Fruit fly (Drosophila melanogaster) whole organism, adult: Measurements from ENCODE around the gene CG3184.
A peak's percentile ranks its signal among the peaks of the same experiment; 100 is the strongest.

ENCODE experiments used
- CG11617 ChIP-seq: fragments of 200-800 bp; sonication (Bioruptor generic); optimal IDR thresholded peaks from 2 replicates; lab custom pipeline; 2017; ENCODE audit warnings: mild to moderate bottlenecking, missing biosample characterization, missing genetic modification reagents, missing genetic modification characterization
- CG12768 ChIP-seq: fragments of 200-800 bp; sonication (Bioruptor generic); optimal IDR thresholded peaks from 2 replicates; lab custom pipeline; 2017; ENCODE audit warnings: missing biosample characterization, missing genetic modification characterization, mild to moderate bottlenecking, moderate library complexity, missing genetic modification reagents
- CG14711 ChIP-seq: fragments of 200-800 bp; sonication (Bioruptor generic); optimal IDR thresholded peaks from 2 replicates; lab custom pipeline; 2018; ENCODE audit warnings: missing biosample characterization, mild to moderate bottlenecking, missing genetic modification characterization, moderate library complexity
- CG1620 ChIP-seq: fragments of 200-800 bp; sonication (Bioruptor generic); optimal IDR thresholded peaks from 2 replicates; lab custom pipeline; 2016; ENCODE audit warnings: missing biosample characterization, missing genetic modification characterization
- CG33017 ChIP-seq: fragments of 200-800 bp; sonication (Bioruptor generic); optimal IDR thresholded peaks from 2 replicates; lab custom pipeline; 2018; ENCODE audit warnings: missing biosample characterization, mild to moderate bottlenecking, missing genetic modification characterization, moderate library complexity
- CG5204 ChIP-seq: fragments of 200-800 bp; sonication (Bioruptor generic); optimal IDR thresholded peaks from 2 replicates; lab custom pipeline; 2016; ENCODE audit warnings: missing biosample characterization, missing genetic modification characterization
- CG7045 ChIP-seq: fragments of 200-800 bp; sonication (Bioruptor generic); optimal IDR thresholded peaks from 2 replicates; lab custom pipeline; 2017; ENCODE audit warnings: missing biosample characterization, mild to moderate bottlenecking, missing genetic modification characterization
- CG7101 ChIP-seq: fragments of 200-800 bp; sonication (Bioruptor generic); optimal IDR thresholded peaks from 2 replicates; lab custom pipeline; 2018; ENCODE audit warnings: missing biosample characterization, mild to moderate bottlenecking, missing genetic modification characterization, moderate library complexity
- Clk ChIP-seq: fragments of 200-800 bp; sonication (Bioruptor generic); optimal IDR thresholded peaks from 2 replicates; lab custom pipeline; 2017; ENCODE audit warnings: missing biosample characterization, missing genetic modification characterization
- Crg-1 ChIP-seq: fragments of 200-800 bp; sonication (Bioruptor generic); optimal IDR thresholded peaks from 2 replicates; lab custom pipeline; 2016; ENCODE audit warnings: missing biosample characterization, missing genetic modification characterization
- Hr96 ChIP-seq: fragments of 200-800 bp; sonication (Bioruptor generic); optimal IDR thresholded peaks from 2 replicates; lab custom pipeline; 2016; ENCODE audit warnings: missing biosample characterization, missing genetic modification characterization
- Mnt ChIP-seq: fragments of 200-800 bp; sonication (Bioruptor generic); optimal IDR thresholded peaks from 2 replicates; lab custom pipeline; 2016; ENCODE audit warnings: missing biosample characterization, mild to moderate bottlenecking, missing genetic modification characterization
- bab1 ChIP-seq: fragments of 200-800 bp; sonication (Bioruptor generic); optimal IDR thresholded peaks from 3 replicates; lab custom pipeline; 2019; ENCODE audit warnings: missing biosample characterization, mild to moderate bottlenecking, missing genetic modification characterization, moderate library complexity
- cic ChIP-seq: fragments of 200-800 bp; sonication (Bioruptor generic); optimal IDR thresholded peaks from 2 replicates; lab custom pipeline; 2017; ENCODE audit warnings: missing biosample characterization, mild to moderate bottlenecking, missing genetic modification characterization, moderate library complexity
- cnc ChIP-seq, 2 experiments: fragments of >200 bp; optimal IDR thresholded peaks; 2 replicates each; lab custom pipeline; 2017
- kay ChIP-seq: fragments of 200-800 bp; sonication (Bioruptor generic); peaks from one replicate; lab custom pipeline; 2016; ENCODE audit warnings: missing biosample characterization, missing genetic modification characterization, borderline replicate concordance
- ovo ChIP-seq: fragments of 200-800 bp; sonication (Bioruptor generic); optimal IDR thresholded peaks from 2 replicates; lab custom pipeline; 2016; ENCODE audit warnings: missing biosample characterization, missing genetic modification characterization
- pad ChIP-seq: fragments of 200-800 bp; sonication (Bioruptor generic); optimal IDR thresholded peaks from 3 replicates; lab custom pipeline; 2017; ENCODE audit warnings: missing biosample characterization, missing genetic modification characterization, mild to moderate bottlenecking, moderate library complexity, missing genetic modification reagents
- tj ChIP-seq: fragments of 200-800 bp; sonication (Bioruptor generic); optimal IDR thresholded peaks from 3 replicates; lab custom pipeline; 2017; ENCODE audit warnings: missing biosample characterization, mild to moderate bottlenecking, missing genetic modification characterization, moderate library complexity
- toe ChIP-seq: fragments of 200-800 bp; sonication (Bioruptor generic); optimal IDR thresholded peaks from 2 replicates; lab custom pipeline; 2016; ENCODE audit warnings: missing biosample characterization, missing genetic modification characterization

The CG3184 gene

dm6 chrX:6683635-6684499, 4.7 kb downstream of the CG3184 start, which contains the start of gene Pink1:
TSS of gene Pink1 (plus strand) at chrX:6683798.
- TF ChIP-seq CG1620 (GFP tag; lab: Kevin White, UChicago) = no peak
- TF ChIP-seq ovo (GFP tag; lab: Kevin White, UChicago) = no peak
- TF ChIP-seq bab1 = peak; percentile 58
- TF ChIP-seq Mnt = peak; percentile 73
- peak; percentile 38 for TF ChIP-seq tj (GFP tag; lab: Kevin White, UChicago)
- peak; percentile 3 for TF ChIP-seq cic
- TF ChIP-seq CG7101 (tag; lab: Kevin White, UChicago) = peak; percentile 19

- TF ChIP-seq CG7045 (GFP tag; lab: Kevin White, UChicago) (no peak), CG7101 (tag; lab: Kevin White, UChicago) (no peak), kay (GFP tag; lab: Kevin White, UChicago) (no peak)
Measured at dm6 chrX:6681467-6681866, 7.1 kb downstream of the CG3184 start, which contains the start of gene Fum2. TSS of gene Fum2 (plus strand) at chrX:6681767.

dm6 chrX:6679502-6679810, 9.1 kb downstream of the CG3184 start:
- TF ChIP-seq Mnt (peak; percentile 59), tj (GFP tag; lab: Kevin White, UChicago) (no peak), pad (peak; percentile 46), cic (peak; percentile 28), CG11617 (GFP tag; lab: Kevin White, UChicago) (no peak)

dm6 chrX:6678635-6679501, 9.7 kb downstream of the CG3184 start, which contains the start of gene ND-ASHI:
TSS of gene ND-ASHI (minus strand) at chrX:6679118.
- TF ChIP-seq CG1620 (GFP tag; lab: Kevin White, UChicago) = peak; percentile 83
- peak; percentile 85 for TF ChIP-seq Crg-1
- peak; percentile 88 for TF ChIP-seq CG11617 (GFP tag; lab: Kevin White, UChicago)
- peak; percentile 95 for TF ChIP-seq CG7101 (tag; lab: Kevin White, UChicago)
- TF ChIP-seq tj (GFP tag; lab: Kevin White, UChicago) = peak; percentile 97
- peak; percentile 89 for TF ChIP-seq bab1
- peak; percentile 75 for TF ChIP-seq cic
- no peak for TF ChIP-seq kay (GFP tag; lab: Kevin White, UChicago)
- TF ChIP-seq CG7045 (GFP tag; lab: Kevin White, UChicago) = peak; percentile 87
- peak; percentile 95 for TF ChIP-seq CG12768
- TF ChIP-seq ovo (GFP tag; lab: Kevin White, UChicago) = peak; percentile 30
- peak; percentile 88 for TF ChIP-seq CG14711 (tag; lab: Kevin White, UChicago)
- peak; percentile 79 for TF ChIP-seq Mnt
- TF ChIP-seq CG33017 (tag; lab: Kevin White, UChicago) = peak; percentile 91
- TF ChIP-seq CG5204 = no peak
- peak; percentile 77 for TF ChIP-seq Clk (GFP tag; lab: Kevin White, UChicago)
- no peak for TF ChIP-seq Hr96 (GFP tag; lab: Kevin White, UChicago)
- TF ChIP-seq cnc (optimal IDR thresholded peaks at IDR 0.05; lab: Kevin White, UChicago) = no peak
- TF ChIP-seq pad = peak; percentile 89
- TF ChIP-seq toe (GFP tag; lab: Kevin White, UChicago) = no peak

- TF ChIP-seq CG14711 (tag; lab: Kevin White, UChicago) = peak; percentile 44
- TF ChIP-seq Crg-1 = peak; percentile 40
- no peak for TF ChIP-seq CG33017 (tag; lab: Kevin White, UChicago)
- peak; percentile 11 for TF ChIP-seq pad
- peak; percentile 48 for TF ChIP-seq toe (GFP tag; lab: Kevin White, UChicago)
- peak; percentile 43 for TF ChIP-seq bab1
- peak; percentile 65 for TF ChIP-seq Mnt
- no peak for TF ChIP-seq Hr96 (GFP tag; lab: Kevin White, UChicago)
- no peak for TF ChIP-seq ovo (GFP tag; lab: Kevin White, UChicago)
- TF ChIP-seq CG7101 (tag; lab: Kevin White, UChicago) = peak; percentile 26
- peak; percentile 35 for TF ChIP-seq CG11617 (GFP tag; lab: Kevin White, UChicago)
- peak; percentile 62 for TF ChIP-seq CG1620 (GFP tag; lab: Kevin White, UChicago)
Measured at dm6 chrX:6677826-6678489, 10.6 kb downstream of the CG3184 start, which contains the start of gene Fum1. TSS of gene Fum1 (plus strand) at chrX:6678424.
